Fruit fly (Drosophila melanogaster): ENCODE data around the gene CG17562.

CG17562 gene

dm6 chr3R:16630564-16630963 is 15.5 kb downstream of the CG17562 start:
- TF ChIP-seq Hr39 (GFP tag; optimal IDR thresholded peaks at IDR 0.05), result no peak

- TF ChIP-seq CG32006 (GFP tag; optimal IDR thresholded peaks at IDR 0.05), result no peak
- TF ChIP-seq fd59A (GFP tag; optimal IDR thresholded peaks at IDR 0.05), result no peak
- no peak for TF ChIP-seq pdm3 (GFP tag; optimal IDR thresholded peaks at IDR 0.05)
- no peak for TF ChIP-seq CG4318 (GFP tag; optimal IDR thresholded peaks at IDR 0.05)
- TF ChIP-seq CG1621 (tag; optimal IDR thresholded peaks at IDR 0.05), result no peak
- TF ChIP-seq Blimp-1 (GFP tag; optimal IDR thresholded peaks at IDR 0.05), result no peak
- no peak for TF ChIP-seq esn (GFP tag; optimal IDR thresholded peaks at IDR 0.05)
- no peak for TF ChIP-seq topi (GFP tag; optimal IDR thresholded peaks at IDR 0.05)
- no peak for TF ChIP-seq CG15336 (GFP tag; IDR thresholded peaks at IDR 0.05)
Observed at dm6 chr3R:16632698-16633097, 17.6 kb downstream of the CG17562 start.

dm6 chr3R:16640005-16640408 is 24.9 kb downstream of the CG17562 start, which contains the start of gene nonA-l:
Gene nonA-l, plus strand, starts transcription at chr3R:16640205.
- TF ChIP-seq eg (GFP tag; IDR thresholded peaks at IDR 0.05), result no peak
- TF ChIP-seq Hr4 (GFP tag; optimal IDR thresholded peaks at IDR 0.05), result no peak

- TF ChIP-seq net (GFP tag; optimal IDR thresholded peaks at IDR 0.05) (no peak), Eip78C (GFP tag) (no peak), CG3032 (tag; optimal IDR thresholded peaks at IDR 0.05) (no peak), CG1621 (tag; optimal IDR thresholded peaks at IDR 0.05) (no peak), CG32006 (GFP tag; optimal IDR thresholded peaks at IDR 0.05) (no peak), Ets96B (tag; optimal IDR thresholded peaks at IDR 0.05) (no peak), CG6276 (GFP tag; optimal IDR thresholded peaks at IDR 0.05) (no peak), CG10631 (GFP tag; optimal IDR thresholded peaks at IDR 0.05) (no peak), CG6854 (GFP tag; optimal IDR thresholded peaks at IDR 0.05) (no peak), Sox102F (GFP tag; optimal IDR thresholded peaks at IDR 0.05) (no peak), vri (GFP tag; optimal IDR thresholded peaks at IDR 0.05) (no peak), CG8632 (GFP tag; optimal IDR thresholded peaks at IDR 0.05) (no peak)
Observed at dm6 chr3R:16643591-16643990, 28.5 kb downstream of the CG17562 start, which contains the start of gene Arl6IP1. Gene Arl6IP1, plus strand, starts transcription at chr3R:16643605.

dm6 chr3R:16646952-16647715 is 32.0 kb downstream of the CG17562 start, which contains the start of the genes CG10324 and CCT3:
Gene CG10324, minus strand, starts transcription at chr3R:16647004.
Gene CCT3, plus strand, starts transcription at chr3R:16647605.
- TF ChIP-seq Hr39 (GFP tag; optimal IDR thresholded peaks at IDR 0.05) (no peak), CG9139 (GFP tag; optimal IDR thresholded peaks at IDR 0.05) (no peak), CG3919 (GFP tag; optimal IDR thresholded peaks at IDR 0.05) (no peak), OdsH (GFP tag; optimal IDR thresholded peaks at IDR 0.05) (no peak), topi (GFP tag; optimal IDR thresholded peaks at IDR 0.05) (peak; percentile 68), acj6 (GFP tag; optimal IDR thresholded peaks at IDR 0.05) (no peak), lz (GFP tag; optimal IDR thresholded peaks at IDR 0.05) (peak; percentile 69), CG4318 (GFP tag; optimal IDR thresholded peaks at IDR 0.05) (no peak), Ets96B (tag; optimal IDR thresholded peaks at IDR 0.05) (peak; percentile 50), Met (GFP tag; optimal IDR thresholded peaks at IDR 0.05) (no peak), ss (GFP tag; optimal IDR thresholded peaks at IDR 0.05) (peak in 1 of 2 experiments; percentile 0), cyc (GFP tag; optimal IDR thresholded peaks at IDR 0.05) (peak; percentile 62), fd85E (GFP tag; optimal IDR thresholded peaks at IDR 0.05) (no peak), CG15336 (GFP tag; IDR thresholded peaks at IDR 0.05) (peak; percentile 45), fd59A (GFP tag; optimal IDR thresholded peaks at IDR 0.05) (no peak), esn (GFP tag; optimal IDR thresholded peaks at IDR 0.05) (peak; percentile 70), Ets21C (GFP tag; optimal IDR thresholded peaks at IDR 0.05) (no peak), CG8119 (GFP tag; IDR thresholded peaks at IDR 0.05) (peak; percentile 65; the same call in 2 of the 3 replicates), pdm3 (GFP tag; optimal IDR thresholded peaks at IDR 0.05) (no peak), Sox102F (GFP tag; optimal IDR thresholded peaks at IDR 0.05) (no peak), Eip78C (GFP tag) (peak; percentile 91), CG32006 (GFP tag; optimal IDR thresholded peaks at IDR 0.05) (no peak), eg (GFP tag; IDR thresholded peaks at IDR 0.05) (no peak; the same call in 2 of the 3 replicates), CG31627 (GFP tag; optimal IDR thresholded peaks at IDR 0.05) (peak; percentile 66), Sox14 (GFP tag; optimal IDR thresholded peaks at IDR 0.05) (peak; percentile 60), CG1621 (tag; optimal IDR thresholded peaks at IDR 0.05) (no peak), svp (GFP tag) (no peak), CG11902 (GFP tag; optimal IDR thresholded peaks at IDR 0.05) (peak; percentile 39), CG6808 (GFP tag; optimal IDR thresholded peaks at IDR 0.05) (no peak), Eip93F (GFP tag; optimal IDR thresholded peaks at IDR 0.05) (no peak), CG16779 (tag; optimal IDR thresholded peaks at IDR 0.05) (no peak), CG3032 (tag; optimal IDR thresholded peaks at IDR 0.05) (peak; percentile 77), CG8319 (GFP tag; optimal IDR thresholded peaks at IDR 0.05) (no peak)

All from whole organism, prepupa.